Worm (Caenorhabditis elegans) whole organism, L2 larva: ENCODE data around the gene T28A11.25.

ENCODE experiments used
- C34F6.9 ChIP-seq: fragments of 150-350 bp; optimal IDR thresholded peaks from 2 replicates; lab custom pipeline; 2014; ENCODE audit warnings: missing biosample characterization, missing genetic modification characterization
- F13H6.1 ChIP-seq: sonication (generic microtip); optimal IDR thresholded peaks from 2 replicates; lab custom pipeline; 2016; ENCODE audit warnings: missing genetic modification characterization, missing compliant biosample characterization
- Y55F3AM.14 ChIP-seq: fragments of 200-800 bp; sonication (Bioruptor generic); optimal IDR thresholded peaks from 2 replicates; lab custom pipeline; 2018; ENCODE audit warnings: mild to moderate bottlenecking, missing genetic modification characterization, missing compliant biosample characterization
- ZK546.5 ChIP-seq: sonication (generic microtip); optimal IDR thresholded peaks from 2 replicates; lab custom pipeline; 2017; ENCODE audit warnings: missing biosample characterization, missing genetic modification characterization
- alr-1 ChIP-seq: fragments of 150-350 bp; optimal IDR thresholded peaks from 2 replicates; lab custom pipeline; 2014; ENCODE audit warnings: missing biosample characterization, missing genetic modification characterization
- blmp-1 ChIP-seq: sonication (generic microtip); optimal IDR thresholded peaks from 2 replicates; lab custom pipeline; 2017; ENCODE audit warnings: missing genetic modification characterization, mild to moderate bottlenecking, missing compliant biosample characterization, antibody characterized with exemption, moderate library complexity; ENCODE audit not compliant: insufficient read depth
- ceh-16 ChIP-seq: fragments of 150-350 bp; optimal IDR thresholded peaks from 2 replicates; lab custom pipeline; 2014; ENCODE audit warnings: missing biosample characterization, missing genetic modification characterization
- ceh-82 ChIP-seq: fragments of 150-350 bp; optimal IDR thresholded peaks from 2 replicates; lab custom pipeline; 2014; ENCODE audit warnings: missing biosample characterization, missing genetic modification characterization
- crh-2 ChIP-seq: sonication (generic microtip); optimal IDR thresholded peaks from 2 replicates; lab custom pipeline; 2017; ENCODE audit warnings: missing biosample characterization, missing genetic modification characterization
- dmd-4 ChIP-seq: sonication (generic microtip); optimal IDR thresholded peaks from 2 replicates; lab custom pipeline; 2017; ENCODE audit warnings: missing biosample characterization, missing genetic modification characterization
- egl-27 ChIP-seq: sonication (generic microtip); optimal IDR thresholded peaks from 3 replicates; lab custom pipeline; 2017; ENCODE audit warnings: missing biosample characterization, missing genetic modification reagents, missing genetic modification characterization
- elt-1 ChIP-seq: fragments of 150-350 bp; optimal IDR thresholded peaks from 2 replicates; lab custom pipeline; 2014; ENCODE audit warnings: missing biosample characterization, missing genetic modification characterization
- fos-1 ChIP-seq: fragments of 150-350 bp; optimal IDR thresholded peaks from 2 replicates; lab custom pipeline; 2014; ENCODE audit warnings: missing biosample characterization, missing genetic modification characterization
- gmeb-1 ChIP-seq: fragments of 150-350 bp; optimal IDR thresholded peaks from 2 replicates; lab custom pipeline; 2014; ENCODE audit warnings: missing biosample characterization, missing genetic modification characterization
- lin-11 ChIP-seq: fragments of 150-350 bp; sonication (generic microtip); optimal IDR thresholded peaks from 2 replicates; lab custom pipeline; 2014; ENCODE audit warnings: missing biosample characterization, missing genetic modification characterization, inconsistent platforms, mixed read lengths
- lin-13 ChIP-seq: fragments of 150-350 bp; optimal IDR thresholded peaks from 2 replicates; lab custom pipeline; 2014; ENCODE audit warnings: missing biosample characterization, missing genetic modification reagents, missing genetic modification characterization
- lin-39 ChIP-seq: fragments of 150-350 bp; optimal IDR thresholded peaks from 2 replicates; lab custom pipeline; 2014; ENCODE audit warnings: missing biosample characterization, missing genetic modification reagents, missing genetic modification characterization
- lsy-2 ChIP-seq, 2 experiments: fragments of 150-350 bp in 1 of 2; sonication (generic microtip) in 1 of 2; optimal IDR thresholded peaks; 2 replicates each; lab custom pipeline; 2014 to 2017; ENCODE audit warnings: missing biosample characterization in 2 of 2, missing genetic modification characterization in 2 of 2
- mbf-1 ChIP-seq: sonication (generic microtip); optimal IDR thresholded peaks from 2 replicates; lab custom pipeline; 2017; ENCODE audit warnings: missing biosample characterization, missing genetic modification characterization
- mdl-1 ChIP-seq, 2 experiments: fragments of 150-350 bp in 1 of 2; sonication (generic microtip) in 1 of 2; optimal IDR thresholded peaks; 2 replicates each; lab custom pipeline; 2017; ENCODE audit warnings: missing biosample characterization in 2 of 2, missing genetic modification characterization in 2 of 2
- nhr-10 ChIP-seq: sonication (generic microtip); optimal IDR thresholded peaks from 2 replicates; lab custom pipeline; 2017; ENCODE audit warnings: missing biosample characterization, missing genetic modification characterization
- nhr-12 ChIP-seq: fragments of 150-350 bp; optimal IDR thresholded peaks from 2 replicates; lab custom pipeline; 2014; ENCODE audit warnings: missing biosample characterization, missing genetic modification characterization
- nhr-129 ChIP-seq: fragments of 150-350 bp; optimal IDR thresholded peaks from 2 replicates; lab custom pipeline; 2014; ENCODE audit warnings: missing biosample characterization, missing genetic modification characterization
- nhr-21 ChIP-seq: fragments of 150-350 bp; optimal IDR thresholded peaks from 2 replicates; lab custom pipeline; 2014; ENCODE audit warnings: missing biosample characterization, missing genetic modification characterization
- nhr-23 ChIP-seq: fragments of 150-350 bp; optimal IDR thresholded peaks from 2 replicates; lab custom pipeline; 2014; ENCODE audit warnings: missing biosample characterization, missing genetic modification reagents, missing genetic modification characterization
- nhr-25 ChIP-seq: fragments of 150-350 bp; sonication (generic microtip); optimal IDR thresholded peaks from 3 replicates; lab custom pipeline; 2014; ENCODE audit warnings: missing biosample characterization, missing genetic modification characterization
- nhr-6 ChIP-seq: fragments of 150-350 bp; optimal IDR thresholded peaks from 2 replicates; lab custom pipeline; 2014; ENCODE audit warnings: missing biosample characterization, missing genetic modification characterization
- nhr-77 ChIP-seq: fragments of 150-350 bp; optimal IDR thresholded peaks from 2 replicates; lab custom pipeline; 2014; ENCODE audit warnings: missing biosample characterization, missing genetic modification characterization
- sem-4 ChIP-seq: fragments of 150-350 bp; optimal IDR thresholded peaks from 2 replicates; lab custom pipeline; 2014; ENCODE audit warnings: missing biosample characterization, missing genetic modification reagents, missing genetic modification characterization
- skn-1 ChIP-seq: sonication (generic microtip); optimal IDR thresholded peaks from 2 replicates; lab custom pipeline; 2017; ENCODE audit warnings: missing biosample characterization, missing genetic modification characterization
- sma-3 ChIP-seq: sonication (generic microtip); optimal IDR thresholded peaks from 2 replicates; lab custom pipeline; 2016; ENCODE audit warnings: missing genetic modification reagents, missing genetic modification characterization, missing compliant biosample characterization
- sma-9 ChIP-seq, 2 experiments: fragments of 150-350 bp in 1 of 2; sonication (generic microtip) in 1 of 2; optimal IDR thresholded peaks; 2 replicates each; lab custom pipeline; 2014 to 2016; ENCODE audit warnings: missing genetic modification characterization in 2 of 2, mild to moderate bottlenecking in 1 of 2, missing biosample characterization in 1 of 2, missing compliant biosample characterization in 1 of 2, missing genetic modification reagents in 1 of 2, moderate library complexity in 1 of 2
- snpc-4 ChIP-seq: fragments of 150-350 bp; optimal IDR thresholded peaks from 2 replicates; lab custom pipeline; 2014; ENCODE audit warnings: missing biosample characterization, missing genetic modification characterization
- unc-55 ChIP-seq: fragments of 150-350 bp; sonication (generic microtip); optimal IDR thresholded peaks from 3 replicates; lab custom pipeline; 2014; ENCODE audit warnings: missing biosample characterization, missing genetic modification reagents, missing genetic modification characterization
- unc-62 ChIP-seq: fragments of 150-350 bp; optimal IDR thresholded peaks from 2 replicates; lab custom pipeline; 2014; ENCODE audit warnings: missing biosample characterization, missing genetic modification reagents, missing genetic modification characterization
- zag-1 ChIP-seq: fragments of 150-350 bp; optimal IDR thresholded peaks from 2 replicates; lab custom pipeline; 2014; ENCODE audit warnings: missing biosample characterization, missing genetic modification characterization
- ztf-11 ChIP-seq: sonication (generic microtip); optimal IDR thresholded peaks from 2 replicates; lab custom pipeline; 2017; ENCODE audit warnings: missing biosample characterization, missing genetic modification characterization
- ztf-4 ChIP-seq: fragments of 150-350 bp; optimal IDR thresholded peaks from 2 replicates; lab custom pipeline; 2014; ENCODE audit warnings: missing biosample characterization, missing genetic modification characterization

Gene T28A11.25

ce11 chrV:3315308-3315707 is 33.7 kb downstream of the T28A11.25 start, which contains the start of gene arrd-19:
Gene arrd-19, minus strand, starts transcription at chrV:3315516.
- TF ChIP-seq gmeb-1 (tag; lab: Kevin White, UChicago) (peak; percentile 47), sma-3 (GFP tag; lab: Kevin White, UChicago) (peak; percentile 72), ZK546.5 (tag; lab: Kevin White, UChicago) (no peak), blmp-1 (tag; lab: Kevin White, UChicago) (peak; percentile 68), mbf-1 (tag; lab: Kevin White, UChicago) (no peak), zag-1 (tag; lab: Kevin White, UChicago) (peak; percentile 64), ceh-16 (tag; lab: Kevin White, UChicago) (no peak), sma-9 (GFP tag; optimal IDR thresholded peaks at IDR 0.05; lab: Kevin White, UChicago) (peak; percentile 98), sma-9 (tag; optimal IDR thresholded peaks at IDR 0.05; lab: Kevin White, UChicago) (no peak), nhr-10 (no peak), nhr-25 (tag; lab: Kevin White, UChicago) (peak; percentile 84), lin-13 (GFP tag; lab: Kevin White, UChicago) (peak; percentile 76), ceh-82 (tag; lab: Kevin White, UChicago) (no peak), Y55F3AM.14 (GFP tag; lab: Kevin White, UChicago) (no peak), unc-55 (GFP tag; lab: Kevin White, UChicago) (peak; percentile 69), sem-4 (tag; lab: Kevin White, UChicago) (peak; percentile 64), nhr-23 (tag; lab: Kevin White, UChicago) (no peak), nhr-21 (peak; percentile 82), ztf-4 (tag; lab: Kevin White, UChicago) (peak; percentile 40), lin-11 (tag; lab: Kevin White, UChicago) (peak; percentile 24), F13H6.1 (tag; lab: Kevin White, UChicago) (peak; percentile 91), elt-1 (tag; lab: Kevin White, UChicago) (no peak), nhr-12 (tag; lab: Kevin White, UChicago) (no peak), lsy-2 (tag; optimal IDR thresholded peaks at IDR 0.05; lab: Kevin White, UChicago) (peak; percentile 41 to 88), crh-2 (tag; lab: Kevin White, UChicago) (peak; percentile 80), skn-1 (tag; lab: Kevin White, UChicago) (no peak), nhr-77 (tag; lab: Kevin White, UChicago) (no peak), snpc-4 (peak; percentile 31), dmd-4 (tag; lab: Kevin White, UChicago) (no peak), alr-1 (tag; lab: Kevin White, UChicago) (no peak), nhr-6 (peak; percentile 76), nhr-129 (peak; percentile 80), C34F6.9 (tag; lab: Kevin White, UChicago) (peak; percentile 91), mdl-1 (tag; optimal IDR thresholded peaks at IDR 0.05; lab: Kevin White, UChicago) (peak; percentile 58 to 65), fos-1 (peak; percentile 72), egl-27 (peak; percentile 78)

ce11 chrV:3316108-3316507 is 34.5 kb downstream of the T28A11.25 start, which contains the start of gene F35F10.1:
Gene F35F10.1, plus strand, starts transcription at chrV:3316307.
- TF ChIP-seq blmp-1 (tag; lab: Kevin White, UChicago) (no peak), sma-9 (GFP tag; optimal IDR thresholded peaks at IDR 0.05; lab: Kevin White, UChicago) (peak; percentile 70), sma-9 (tag; optimal IDR thresholded peaks at IDR 0.05; lab: Kevin White, UChicago) (no peak)

DNA sequence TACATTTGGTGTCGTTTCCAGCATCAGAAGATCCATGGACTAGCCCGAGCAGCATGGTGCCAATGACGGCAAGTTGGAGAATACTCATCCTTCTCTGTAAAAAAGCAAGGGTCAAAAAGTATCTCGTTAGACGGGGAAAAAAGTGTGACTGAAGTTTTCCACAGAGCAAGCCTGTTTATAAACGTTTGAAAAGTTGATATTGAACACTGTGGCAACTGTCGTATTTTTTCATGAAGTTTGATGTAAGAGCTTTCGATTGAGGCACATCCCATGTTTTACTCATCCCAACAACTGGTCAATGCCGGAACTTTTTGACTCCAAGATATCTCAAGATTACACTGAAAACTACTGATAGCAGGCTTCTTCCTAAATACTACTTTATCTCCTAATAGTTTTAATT is 37.4 kb downstream of the T28A11.25 start, which contains the start of gene F35F10.13:
Gene F35F10.13 (minus strand): TSS at position 101 of the 400 bp plus-strand sequence.
- TF ChIP-seq nhr-12 (tag; lab: Kevin White, UChicago), result no peak
- no peak for TF ChIP-seq unc-62 (GFP tag; lab: Kevin White, UChicago)
- no peak for TF ChIP-seq ceh-16 (tag; lab: Kevin White, UChicago)
- TF ChIP-seq sma-9 (GFP tag; optimal IDR thresholded peaks at IDR 0.05; lab: Kevin White, UChicago), result no peak
- no peak for TF ChIP-seq sma-9 (tag; optimal IDR thresholded peaks at IDR 0.05; lab: Kevin White, UChicago)
- no peak for TF ChIP-seq lin-39 (tag; lab: Kevin White, UChicago)
- TF ChIP-seq ztf-11 (tag; lab: Kevin White, UChicago), result no peak
- no peak for TF ChIP-seq nhr-25 (tag; lab: Kevin White, UChicago)
